Fruit fly (Drosophila melanogaster): ENCODE data around the gene CG13023.
A peak's percentile ranks its signal among the peaks of the same experiment; 100 is the strongest.

CG13023 gene

DNA sequence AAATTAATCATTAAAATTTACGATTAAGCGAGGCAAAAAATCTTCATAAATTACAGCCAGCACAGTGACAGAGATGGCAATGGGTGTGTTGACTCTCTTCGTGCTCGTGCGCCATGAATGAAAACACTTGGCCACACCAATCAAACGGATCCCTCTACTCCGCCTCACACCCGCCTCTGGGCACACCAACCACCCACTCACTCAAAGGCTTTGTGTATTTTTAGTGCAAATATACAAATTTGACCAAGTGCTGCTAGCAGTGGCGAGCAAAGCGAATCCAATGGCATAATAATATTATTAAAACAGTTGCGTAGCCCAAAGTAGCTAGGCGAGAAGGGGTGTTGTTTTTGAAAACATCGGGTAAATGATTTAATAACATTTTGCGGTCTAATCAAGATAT, 37.7 kb downstream of the CG13023 start:
- 0 out of 3 replicates have a peak, but pooled peaks have one; percentile 29 for TF ChIP-seq zen2 (GFP tag; IDR thresholded peaks at IDR 0.05; ENCODE audit: partially characterized antibody)
- no peak for TF ChIP-seq CG2712 (tag; optimal IDR thresholded peaks at IDR 0.05)
- TF ChIP-seq br (optimal IDR thresholded peaks at IDR 0.05) = no peak
- no peak for TF ChIP-seq gt (GFP tag; IDR thresholded peaks at IDR 0.05)
- no peak for TF ChIP-seq CG8290 (GFP tag; optimal IDR thresholded peaks at IDR 0.05)
- peak in 1 of 2 experiments; percentile 40 for TF ChIP-seq CG8290 (tag; optimal IDR thresholded peaks at IDR 0.05)
- no peak for TF ChIP-seq Bdp1 (GFP tag; optimal IDR thresholded peaks at IDR 0.05)
- peak; percentile 7; the same call in 1 of the 2 replicates for TF ChIP-seq E2f2 (GFP tag; IDR thresholded peaks at IDR 0.05)
- TF ChIP-seq hb (GFP tag; IDR thresholded peaks at IDR 0.05; ENCODE audit: partially characterized antibody) = no peak
- TF ChIP-seq CG9727 (GFP tag; optimal IDR thresholded peaks at IDR 0.05) = no peak
- no peak for TF ChIP-seq sug (tag; optimal IDR thresholded peaks at IDR 0.05)
- TF ChIP-seq CG11247 (GFP tag; IDR thresholded peaks at IDR 0.05) = no peak
- TF ChIP-seq pum (GFP tag; optimal IDR thresholded peaks at IDR 0.05) = no peak
- TF ChIP-seq corto (GFP tag; optimal IDR thresholded peaks at IDR 0.05) = no peak
- no peak for TF ChIP-seq ssp (GFP tag; IDR thresholded peaks at IDR 0.05)
- TF ChIP-seq Fer3 (tag; optimal IDR thresholded peaks at IDR 0.05) = no peak
- TF ChIP-seq CG13296 (GFP tag; optimal IDR thresholded peaks at IDR 0.05) = no peak
- TF ChIP-seq HmgD (GFP tag; optimal IDR thresholded peaks at IDR 0.05) = no peak
- TF ChIP-seq Side (GFP tag; optimal IDR thresholded peaks at IDR 0.05) = no peak
- TF ChIP-seq CG7928 (GFP tag; optimal IDR thresholded peaks at IDR 0.05) = no peak
- no peak for TF ChIP-seq Doc3 (GFP tag; IDR thresholded peaks at IDR 0.05; ENCODE audit: partially characterized antibody)
- TF ChIP-seq CG9437 (GFP tag; optimal IDR thresholded peaks at IDR 0.05) = no peak
- TF ChIP-seq CG4424 (GFP tag; optimal IDR thresholded peaks at IDR 0.05) = no peak
- no peak for TF ChIP-seq slbo (GFP tag; IDR thresholded peaks at IDR 0.05)
- TF ChIP-seq CG14667 (GFP tag; IDR thresholded peaks at IDR 0.05) = no peak
- TF ChIP-seq unc-4 (GFP tag; IDR thresholded peaks at IDR 0.05; ENCODE audit: partially characterized antibody) = no peak
- TF ChIP-seq aop (GFP tag; IDR thresholded peaks at IDR 0.05) = no peak
- no peak for TF ChIP-seq Fer2 (tag; optimal IDR thresholded peaks at IDR 0.05)
- no peak for TF ChIP-seq ap (GFP tag; IDR thresholded peaks at IDR 0.05)
- TF ChIP-seq CG7786 (GFP tag; optimal IDR thresholded peaks at IDR 0.05) = no peak
- TF ChIP-seq CG7745 (tag; optimal IDR thresholded peaks at IDR 0.05) = no peak
- no peak for TF ChIP-seq wor (GFP tag; IDR thresholded peaks at IDR 0.05)
- TF ChIP-seq mirr (GFP tag; optimal IDR thresholded peaks at IDR 0.05) = no peak
- no peak for TF ChIP-seq Gug (GFP tag; IDR thresholded peaks at IDR 0.05)
- no peak for TF ChIP-seq repo (GFP tag; optimal IDR thresholded peaks at IDR 0.05)
- TF ChIP-seq gce (GFP tag; IDR thresholded peaks at IDR 0.05) = 0 out of 3 replicates have a peak, but pooled peaks have one; percentile 37
- no peak for TF ChIP-seq CG11398 (GFP tag; optimal IDR thresholded peaks at IDR 0.05)
- TF ChIP-seq CG14441 (GFP tag; IDR thresholded peaks at IDR 0.05) = no peak
- TF ChIP-seq insv (GFP tag; optimal IDR thresholded peaks at IDR 0.05) = no peak
- no peak for TF ChIP-seq pros (GFP tag; optimal IDR thresholded peaks at IDR 0.05)
- no peak for TF ChIP-seq trem (tag; optimal IDR thresholded peaks at IDR 0.05)
- peak; percentile 95 for TF ChIP-seq stwl (tag; optimal IDR thresholded peaks at IDR 0.05)
- TF ChIP-seq mld (GFP tag; IDR thresholded peaks at IDR 0.05; ENCODE audit: partially characterized antibody) = no peak
- 0 out of 3 replicates have a peak, but pooled peaks have one; percentile 11 for TF ChIP-seq dysf (GFP tag; IDR thresholded peaks at IDR 0.05)
- TF ChIP-seq B-H2 (GFP tag; optimal IDR thresholded peaks at IDR 0.05) = no peak
- peak; percentile 5 for TF ChIP-seq CG7987 (GFP tag; optimal IDR thresholded peaks at IDR 0.05)
- no peak for TF ChIP-seq wdn (GFP tag; IDR thresholded peaks at IDR 0.05)
- TF ChIP-seq CG8281 (tag; optimal IDR thresholded peaks at IDR 0.05) = no peak
- TF ChIP-seq amos (GFP tag; IDR thresholded peaks at IDR 0.05; ENCODE audit: partially characterized antibody) = 0 out of 2 replicates have a peak, but pooled peaks have one; percentile 9
- TF ChIP-seq CG15514 (GFP tag; optimal IDR thresholded peaks at IDR 0.05) = peak; percentile 17
- no peak for TF ChIP-seq Oli (tag; optimal IDR thresholded peaks at IDR 0.05)
- no peak for TF ChIP-seq Hmx (GFP tag; optimal IDR thresholded peaks at IDR 0.05)
